Fruit fly (Drosophila melanogaster): ENCODE data around the gene yl.

yl gene

dm6 chrX:14199967-14200531 lies 7.0 kb downstream of the yl start, which contains the start of gene CG11590:
Gene CG11590, plus strand, starts transcription at chrX:14200178.
- no peak for TF ChIP-seq CG17801 (GFP tag; optimal IDR thresholded peaks at IDR 0.05; ENCODE audit: partially characterized antibody)

- no peak for TF ChIP-seq CG17801 (GFP tag; optimal IDR thresholded peaks at IDR 0.05; ENCODE audit: partially characterized antibody)
Observed at dm6 chrX:14201178-14201577, 8.2 kb downstream of the yl start, which contains the start of gene Prp16. Gene Prp16, plus strand, starts transcription at chrX:14201362.

dm6 chrX:14208426-14209208 lies 15.6 kb downstream of the yl start:
- peak; percentile 49 for TF ChIP-seq CG17801 (GFP tag; optimal IDR thresholded peaks at IDR 0.05; ENCODE audit: partially characterized antibody)

- TF ChIP-seq CG17801 (GFP tag; optimal IDR thresholded peaks at IDR 0.05; ENCODE audit: partially characterized antibody): no peak
Observed at dm6 chrX:14209209-14209781, 16.3 kb downstream of the yl start.

- peak; percentile 49 for TF ChIP-seq CG17801 (GFP tag; optimal IDR thresholded peaks at IDR 0.05; ENCODE audit: partially characterized antibody)
Observed at dm6 chrX:14211250-14211944, 18.4 kb downstream of the yl start.

dm6 chrX:14212147-14212792 lies 19.3 kb downstream of the yl start:
- no peak for TF ChIP-seq CG17801 (GFP tag; optimal IDR thresholded peaks at IDR 0.05; ENCODE audit: partially characterized antibody)

dm6 chrX:14213509-14214154 lies 20.6 kb downstream of the yl start:
- no peak for TF ChIP-seq CG17801 (GFP tag; optimal IDR thresholded peaks at IDR 0.05; ENCODE audit: partially characterized antibody)

- peak; percentile 79 for TF ChIP-seq CG17801 (GFP tag; optimal IDR thresholded peaks at IDR 0.05; ENCODE audit: partially characterized antibody)
Observed at dm6 chrX:14214505-14215449, 21.8 kb downstream of the yl start.

- TF ChIP-seq CG17801 (GFP tag; optimal IDR thresholded peaks at IDR 0.05; ENCODE audit: partially characterized antibody): no peak
Observed at dm6 chrX:14215834-14216233, 22.8 kb downstream of the yl start.

dm6 chrX:14216844-14217243 lies 23.8 kb downstream of the yl start:
- no peak for TF ChIP-seq CG17801 (GFP tag; optimal IDR thresholded peaks at IDR 0.05; ENCODE audit: partially characterized antibody)

- TF ChIP-seq CG17801 (GFP tag; optimal IDR thresholded peaks at IDR 0.05; ENCODE audit: partially characterized antibody): peak; percentile 91
Observed at dm6 chrX:14218045-14218483, 25.1 kb downstream of the yl start.

- TF ChIP-seq CG17801 (GFP tag; optimal IDR thresholded peaks at IDR 0.05; ENCODE audit: partially characterized antibody): no peak
Observed at dm6 chrX:14221182-14221581, 28.2 kb downstream of the yl start.

- no peak for TF ChIP-seq CG17801 (GFP tag; optimal IDR thresholded peaks at IDR 0.05; ENCODE audit: partially characterized antibody)
Observed at dm6 chrX:14221995-14222394, 29.0 kb downstream of the yl start.

All from ovary, adult (tissue).